Fruit fly (Drosophila melanogaster) whole organism, embryonic: Measurements from ENCODE around the gene Ir87a.

Experiments used
- Aef1 ChIP-seq: fragments of 200-800 bp; sonication (Bioruptor generic); IDR thresholded peaks from 3 replicates; pipeline ENCODE4 v1.3.6; 2022; ENCODE audit warnings: missing biosample characterization, missing genetic modification characterization
- Atf3 ChIP-seq: fragments of 200-800 bp; sonication (Bioruptor generic); optimal IDR thresholded peaks from 3 replicates; lab custom pipeline; 2016; ENCODE audit warnings: missing biosample characterization, missing genetic modification characterization
- CG10209 ChIP-seq: fragments of 200-800 bp; sonication (Bioruptor generic); optimal IDR thresholded peaks from 3 replicates; lab custom pipeline; 2017; ENCODE audit warnings: missing biosample characterization, mild to moderate bottlenecking, missing genetic modification characterization, missing genetic modification reagents
- CG10267 ChIP-seq: fragments of 200-800 bp; sonication (Bioruptor generic); optimal IDR thresholded peaks from 2 replicates; lab custom pipeline; 2018; ENCODE audit warnings: missing biosample characterization, mild to moderate bottlenecking, missing genetic modification characterization, moderate library complexity
- CG11504 ChIP-seq: fragments of 200-800 bp; sonication (Bioruptor generic); optimal IDR thresholded peaks from 3 replicates; lab custom pipeline; 2019; ENCODE audit warnings: missing biosample characterization, mild to moderate bottlenecking, missing genetic modification characterization, moderate library complexity
- CG1233 ChIP-seq: fragments of 200-800 bp; sonication (Bioruptor generic); optimal IDR thresholded peaks from 4 replicates; lab custom pipeline; 2018; ENCODE audit warnings: missing biosample characterization, mild to moderate bottlenecking, missing genetic modification characterization
- CG13424 ChIP-seq: fragments of 200-800 bp; sonication (Bioruptor generic); optimal IDR thresholded peaks from 2 replicates; lab custom pipeline; 2019; ENCODE audit warnings: missing biosample characterization, mild to moderate bottlenecking, missing genetic modification characterization, moderate library complexity
- CG14441 ChIP-seq: fragments of 200-800 bp; sonication (Bioruptor generic); IDR thresholded peaks from 2 replicates; pipeline ENCODE4 v1.3.6; 2022; ENCODE audit warnings: missing biosample characterization, missing genetic modification characterization
- CG15011 ChIP-seq: fragments of 200-800 bp; sonication (Bioruptor generic); optimal IDR thresholded peaks from 3 replicates; lab custom pipeline; 2018; ENCODE audit warnings: missing biosample characterization, mild to moderate bottlenecking, missing genetic modification characterization
- CG4282 ChIP-seq: fragments of 200-800 bp; sonication (Bioruptor generic); optimal IDR thresholded peaks from 2 replicates; lab custom pipeline; 2016; ENCODE audit warnings: missing biosample characterization, missing genetic modification characterization
- CG4424 ChIP-seq: fragments of 200-800 bp; sonication (Bioruptor generic); optimal IDR thresholded peaks from 3 replicates; lab custom pipeline; 2016; ENCODE audit warnings: missing biosample characterization, missing genetic modification characterization
- CG6765 ChIP-seq: fragments of 200-800 bp; sonication (Bioruptor generic); optimal IDR thresholded peaks from 3 replicates; lab custom pipeline; 2017; ENCODE audit warnings: missing biosample characterization, mild to moderate bottlenecking, missing genetic modification characterization
- CG8388 ChIP-seq: fragments of 200-800 bp; sonication (Bioruptor generic); optimal IDR thresholded peaks from 2 replicates; lab custom pipeline; 2019; ENCODE audit warnings: missing biosample characterization, mild to moderate bottlenecking, missing genetic modification characterization, moderate library complexity
- CG9609 ChIP-seq: fragments of 200-800 bp; sonication (Bioruptor generic); optimal IDR thresholded peaks from 3 replicates; lab custom pipeline; 2016; ENCODE audit warnings: missing biosample characterization, missing genetic modification characterization
- Dek ChIP-seq: fragments of 200-800 bp; sonication (Bioruptor generic); optimal IDR thresholded peaks from 3 replicates; lab custom pipeline; 2019; ENCODE audit warnings: missing biosample characterization, mild to moderate bottlenecking, missing genetic modification characterization, moderate library complexity
- Doc2 ChIP-seq: fragments of 200-800 bp; sonication (Bioruptor generic); IDR thresholded peaks from 2 replicates; pipeline ENCODE4 v1.3.6; 2022; ENCODE audit warnings: missing biosample characterization, missing genetic modification characterization
- HHEX ChIP-seq: fragments of 200-800 bp; sonication (Bioruptor generic); optimal IDR thresholded peaks from 3 replicates; lab custom pipeline; 2017; ENCODE audit warnings: missing biosample characterization, mild to moderate bottlenecking, missing genetic modification characterization, missing genetic modification reagents
- Hr3 ChIP-seq: fragments of 200-800 bp; sonication (Bioruptor generic); optimal IDR thresholded peaks from 3 replicates; lab custom pipeline; 2016; ENCODE audit warnings: missing biosample characterization, missing genetic modification characterization
- Hr51 ChIP-seq, 2 experiments: fragments of 200-800 bp; sonication (Bioruptor generic); optimal IDR thresholded peaks; 2 replicates in 1 of 2; 3 replicates in 1 of 2; lab custom pipeline; 2016 to 2018; ENCODE audit warnings: missing biosample characterization in 2 of 2, missing genetic modification characterization in 2 of 2, mild to moderate bottlenecking in 1 of 2, moderate library complexity in 1 of 2
- Jarid2 ChIP-seq: fragments of 200-800 bp; sonication (Bioruptor generic); optimal IDR thresholded peaks from 3 replicates; lab custom pipeline; 2017; ENCODE audit warnings: mild to moderate bottlenecking, missing biosample characterization, missing genetic modification reagents, missing genetic modification characterization
- Mrtf ChIP-seq: fragments of 200-800 bp; sonication (Bioruptor generic); IDR thresholded peaks from 3 replicates; pipeline ENCODE4 v1.3.6; 2022; ENCODE audit warnings: missing biosample characterization, missing genetic modification characterization
- Side ChIP-seq: fragments of 200-800 bp; sonication (Bioruptor generic); optimal IDR thresholded peaks from 2 replicates; lab custom pipeline; 2016; ENCODE audit warnings: missing biosample characterization, missing genetic modification characterization
- Six4 ChIP-seq: fragments of 200-800 bp; sonication (Bioruptor generic); optimal IDR thresholded peaks from 2 replicates; lab custom pipeline; 2016; ENCODE audit warnings: missing biosample characterization, missing genetic modification characterization
- ac ChIP-seq: fragments of 200-800 bp; sonication (Bioruptor generic); optimal IDR thresholded peaks from 3 replicates; lab custom pipeline; 2017; ENCODE audit warnings: missing biosample characterization, mild to moderate bottlenecking, missing genetic modification characterization
- ara ChIP-seq: fragments of 200-800 bp; sonication (Bioruptor generic); IDR thresholded peaks from 2 replicates; pipeline ENCODE4 v1.3.6; 2022; ENCODE audit warnings: missing biosample characterization, missing genetic modification characterization
- az2 ChIP-seq: fragments of 200-800 bp; sonication (Bioruptor generic); optimal IDR thresholded peaks from 3 replicates; lab custom pipeline; 2016; ENCODE audit warnings: missing biosample characterization, missing genetic modification characterization
- bab2 ChIP-seq: fragments of 200-800 bp; sonication (Bioruptor generic); optimal IDR thresholded peaks from 2 replicates; lab custom pipeline; 2016; ENCODE audit warnings: missing biosample characterization, missing genetic modification characterization
- bcd ChIP-seq: fragments of 200-800 bp; sonication (Bioruptor generic); optimal IDR thresholded peaks from 2 replicates; lab custom pipeline; 2017; ENCODE audit warnings: missing biosample characterization, mild to moderate bottlenecking, missing genetic modification characterization
- bsh ChIP-seq, 2 experiments: fragments of 200-800 bp; sonication (Bioruptor generic); optimal IDR thresholded peaks; 2 replicates each; lab custom pipeline; 2017 to 2018; ENCODE audit warnings: mild to moderate bottlenecking in 2 of 2, missing biosample characterization in 2 of 2, missing genetic modification characterization in 2 of 2, moderate library complexity in 1 of 2
- chif ChIP-seq, 2 experiments: fragments of 200-800 bp; sonication (Bioruptor generic); optimal IDR thresholded peaks; 3 replicates each; lab custom pipeline; 2016; ENCODE audit warnings: missing biosample characterization in 2 of 2, missing genetic modification characterization in 2 of 2
- crc ChIP-seq: fragments of 200-800 bp; sonication (Bioruptor generic); optimal IDR thresholded peaks from 2 replicates; lab custom pipeline; 2016; ENCODE audit warnings: missing biosample characterization, missing genetic modification characterization
- crol ChIP-seq: fragments of 200-800 bp; sonication (Bioruptor generic); IDR thresholded peaks from 2 replicates; pipeline ENCODE4 v1.3.6; 2022; ENCODE audit warnings: missing biosample characterization, missing genetic modification characterization
- dmrt11E ChIP-seq: fragments of 200-800 bp; sonication (Bioruptor generic); optimal IDR thresholded peaks from 3 replicates; lab custom pipeline; 2018; ENCODE audit warnings: missing biosample characterization, mild to moderate bottlenecking, missing genetic modification characterization, moderate library complexity
- exex ChIP-seq: fragments of 200-800 bp; sonication (Bioruptor generic); optimal IDR thresholded peaks from 4 replicates; lab custom pipeline; 2018; ENCODE audit warnings: missing biosample characterization, mild to moderate bottlenecking, missing genetic modification characterization, moderate library complexity
- fd64A ChIP-seq: fragments of 200-800 bp; sonication (Bioruptor generic); optimal IDR thresholded peaks from 3 replicates; lab custom pipeline; 2018; ENCODE audit warnings: missing biosample characterization, mild to moderate bottlenecking, missing genetic modification characterization
- ftz-f1 ChIP-seq: fragments of 200-800 bp; sonication (Bioruptor generic); optimal IDR thresholded peaks from 2 replicates; lab custom pipeline; 2016; ENCODE audit warnings: missing biosample characterization, missing genetic modification characterization
- gem ChIP-seq: fragments of 200-800 bp; sonication (Bioruptor generic); optimal IDR thresholded peaks from 2 replicates; lab custom pipeline; 2019; ENCODE audit warnings: missing biosample characterization, mild to moderate bottlenecking, missing genetic modification characterization, moderate library complexity
- gsb-n ChIP-seq: fragments of 200-800 bp; sonication (Bioruptor generic); optimal IDR thresholded peaks from 3 replicates; lab custom pipeline; 2018; ENCODE audit warnings: missing biosample characterization, mild to moderate bottlenecking, missing genetic modification characterization
- lov ChIP-seq, 2 experiments: fragments of 200-800 bp in 1 of 2; fragments of >200 bp in 1 of 2; sonication (Bioruptor generic) in 1 of 2; IDR thresholded peaks in 1 of 2; optimal IDR thresholded peaks in 1 of 2; 2 replicates in 1 of 2; 3 replicates in 1 of 2; pipeline versions ENCODE4 v1.3.6 to Lab custom; 2017 to 2022; ENCODE audit warnings: missing biosample characterization in 1 of 2, missing genetic modification characterization in 1 of 2
- odd ChIP-seq: fragments of 200-800 bp; sonication (Bioruptor generic); optimal IDR thresholded peaks from 2 replicates; lab custom pipeline; 2017; ENCODE audit warnings: missing biosample characterization, mild to moderate bottlenecking, missing genetic modification characterization
- org-1 ChIP-seq: fragments of 200-800 bp; sonication (Bioruptor generic); optimal IDR thresholded peaks from 2 replicates; lab custom pipeline; 2017; ENCODE audit warnings: missing biosample characterization, missing genetic modification characterization
- prd ChIP-seq, 3 experiments: fragments of >200 bp in 2 of 3; fragments of 200-800 bp in 1 of 3; sonication (Bioruptor generic) in 1 of 3; optimal IDR thresholded peaks in 2 of 3; IDR thresholded peaks in 1 of 3; 2 replicates in 2 of 3; 3 replicates in 1 of 3; pipeline versions ENCODE4 v1.3.6 to Lab custom; 2017 to 2022; ENCODE audit warnings: missing biosample characterization in 1 of 3, missing genetic modification characterization in 1 of 3
- run ChIP-seq: fragments of 200-800 bp; sonication (Bioruptor generic); optimal IDR thresholded peaks from 3 replicates; lab custom pipeline; 2018; ENCODE audit warnings: missing biosample characterization, mild to moderate bottlenecking, missing genetic modification characterization
- sc ChIP-seq, 3 experiments: fragments of >200 bp in 2 of 3; fragments of 200-800 bp in 1 of 3; sonication (Bioruptor generic) in 1 of 3; optimal IDR thresholded peaks; 2 replicates in 2 of 3; 3 replicates in 1 of 3; lab custom pipeline; 2017; ENCODE audit warnings: mild to moderate bottlenecking in 1 of 3, missing biosample characterization in 1 of 3, missing genetic modification characterization in 1 of 3, missing genetic modification reagents in 1 of 3
- shn ChIP-seq: fragments of 200-800 bp; sonication (Bioruptor generic); optimal IDR thresholded peaks from 3 replicates; lab custom pipeline; 2016; ENCODE audit warnings: missing biosample characterization, missing genetic modification characterization
- usp ChIP-seq: fragments of >200 bp; optimal IDR thresholded peaks from 2 replicates; lab custom pipeline; 2017; ENCODE audit warnings: missing biosample characterization, missing genetic modification characterization
- wdn ChIP-seq: fragments of 200-800 bp; sonication (Bioruptor generic); IDR thresholded peaks from 2 replicates; pipeline ENCODE4 v1.3.6; 2022; ENCODE audit warnings: missing biosample characterization, missing genetic modification characterization
- wor ChIP-seq: fragments of 200-800 bp; sonication (Bioruptor generic); IDR thresholded peaks from 2 replicates; pipeline ENCODE4 v1.3.6; 2022; ENCODE audit warnings: missing biosample characterization, missing genetic modification characterization

Ir87a gene

dm6 chr3R:13425470-13426033 is 5.5 kb downstream of the Ir87a start, which contains the start of gene Act87E (continued):
- peak; percentile 30 for TF ChIP-seq ac
- TF ChIP-seq HHEX: peak; percentile 29
- TF ChIP-seq CG10209: peak; percentile 54
- peak in 1 of 2 experiments; percentile 81 for TF ChIP-seq Hr51 (GFP tag; optimal IDR thresholded peaks at IDR 0.05; lab: Kevin White, UChicago)
- TF ChIP-seq Doc2: no peak
- TF ChIP-seq Dek (tag; lab: Kevin White, UChicago): peak; percentile 52
- no peak for TF ChIP-seq crc (GFP tag; lab: Kevin White, UChicago)
- TF ChIP-seq CG4424 (GFP tag; lab: Kevin White, UChicago): peak; percentile 52
- no peak for TF ChIP-seq bab2 (GFP tag; lab: Kevin White, UChicago)
- peak; percentile 66 for TF ChIP-seq CG8388 (GFP tag; lab: Kevin White, UChicago)
- peak; percentile 37 for TF ChIP-seq run (tag; lab: Kevin White, UChicago)
- TF ChIP-seq Hr3 (GFP tag; lab: Kevin White, UChicago): peak; percentile 67
- TF ChIP-seq chif (GFP tag; optimal IDR thresholded peaks at IDR 0.05; lab: Kevin White, UChicago): no peak
- TF ChIP-seq crol (GFP tag; lab: Robert Waterston, UW): peak; percentile 66
- no peak for TF ChIP-seq Atf3
- TF ChIP-seq exex (tag; lab: Kevin White, UChicago): no peak
- peak; percentile 40 for TF ChIP-seq az2 (GFP tag; lab: Kevin White, UChicago)
- TF ChIP-seq bcd (GFP tag; lab: Kevin White, UChicago): peak; percentile 63
- peak; percentile 40 for TF ChIP-seq Six4
- TF ChIP-seq CG13424: peak; percentile 86
- no peak for TF ChIP-seq CG4282
- TF ChIP-seq CG1233 (GFP tag; lab: Kevin White, UChicago): peak; percentile 9
- TF ChIP-seq wdn (GFP tag; lab: Robert Waterston, UW): no peak
- no peak for TF ChIP-seq shn (GFP tag; lab: Kevin White, UChicago)
- TF ChIP-seq Side (GFP tag; lab: Kevin White, UChicago): no peak
- no peak for TF ChIP-seq ftz-f1 (GFP tag; lab: Kevin White, UChicago)
- peak in 1 of 2 experiments; percentile 68 for TF ChIP-seq bsh (GFP tag; optimal IDR thresholded peaks at IDR 0.05; lab: Kevin White, UChicago)
- peak; percentile 57 for TF ChIP-seq odd
- no peak for TF ChIP-seq Mrtf (GFP tag; lab: Robert Waterston, UW)
- TF ChIP-seq Aef1 (GFP tag; lab: Robert Waterston, UW): 0 out of 3 replicates have a peak, but pooled peaks have one; percentile 30
- TF ChIP-seq CG15011: peak; percentile 9
- peak; percentile 84 for TF ChIP-seq dmrt11E (tag; lab: Kevin White, UChicago)
- TF ChIP-seq CG14441 (GFP tag; lab: Robert Waterston, UW): no peak
- peak; percentile 78 for TF ChIP-seq CG10267 (tag; lab: Kevin White, UChicago)
- peak; percentile 77 for TF ChIP-seq gsb-n (tag; lab: Kevin White, UChicago)
- TF ChIP-seq CG6765: no peak
- TF ChIP-seq org-1 (GFP tag; lab: Kevin White, UChicago): peak; percentile 55
- TF ChIP-seq lov (optimal IDR thresholded peaks at IDR 0.05; lab: Kevin White, UChicago): no peak
- no peak for TF ChIP-seq lov (GFP tag; IDR thresholded peaks at IDR 0.05; lab: Robert Waterston, UW)
- TF ChIP-seq prd (optimal IDR thresholded peaks at IDR 0.05; lab: Kevin White, UChicago): no peak
- peak; percentile 49; the same call in 1 of the 3 replicates for TF ChIP-seq prd (GFP tag; IDR thresholded peaks at IDR 0.05; lab: Robert Waterston, UW)
- TF ChIP-seq CG11504 (tag; lab: Kevin White, UChicago): peak; percentile 85
- peak; percentile 15; the same call in 1 of the 2 replicates for TF ChIP-seq wor (GFP tag; lab: Robert Waterston, UW)
- TF ChIP-seq ara (GFP tag; lab: Robert Waterston, UW): peak; percentile 68
- TF ChIP-seq usp (GFP tag; lab: Kevin White, UChicago): no peak
- no peak for TF ChIP-seq Jarid2
- peak; percentile 87 for TF ChIP-seq gem
- no peak for TF ChIP-seq fd64A
- TF ChIP-seq sc (optimal IDR thresholded peaks at IDR 0.05; lab: Kevin White, UChicago): no peak
- peak; percentile 47 for TF ChIP-seq sc (GFP tag; optimal IDR thresholded peaks at IDR 0.05; lab: Kevin White, UChicago)
- TF ChIP-seq CG9609 (GFP tag; lab: Kevin White, UChicago): no peak
